Worm (Caenorhabditis elegans) whole organism, L2 larva: ENCODE measurements around the gene K09F5.6.

Experiments used
- C34F6.9 ChIP-seq: fragments of 150-350 bp; optimal IDR thresholded peaks from 2 replicates; lab custom pipeline; 2014; ENCODE audit warnings: missing biosample characterization, missing genetic modification characterization
- F13H6.1 ChIP-seq: sonication (generic microtip); optimal IDR thresholded peaks from 2 replicates; lab custom pipeline; 2016; ENCODE audit warnings: missing genetic modification characterization, missing compliant biosample characterization
- R02D3.7 ChIP-seq: fragments of 150-350 bp; optimal IDR thresholded peaks from 2 replicates; lab custom pipeline; 2014; ENCODE audit warnings: missing biosample characterization, missing genetic modification characterization
- ZK546.5 ChIP-seq: sonication (generic microtip); optimal IDR thresholded peaks from 2 replicates; lab custom pipeline; 2017; ENCODE audit warnings: missing biosample characterization, missing genetic modification characterization
- aly-2 ChIP-seq: fragments of 150-350 bp; optimal IDR thresholded peaks from 2 replicates; lab custom pipeline; 2014; ENCODE audit warnings: missing biosample characterization, missing genetic modification characterization
- crh-2 ChIP-seq: sonication (generic microtip); optimal IDR thresholded peaks from 2 replicates; lab custom pipeline; 2017; ENCODE audit warnings: missing biosample characterization, missing genetic modification characterization
- egl-27 ChIP-seq: sonication (generic microtip); optimal IDR thresholded peaks from 3 replicates; lab custom pipeline; 2017; ENCODE audit warnings: missing biosample characterization, missing genetic modification reagents, missing genetic modification characterization
- fos-1 ChIP-seq: fragments of 150-350 bp; optimal IDR thresholded peaks from 2 replicates; lab custom pipeline; 2014; ENCODE audit warnings: missing biosample characterization, missing genetic modification characterization
- lin-13 ChIP-seq: fragments of 150-350 bp; optimal IDR thresholded peaks from 2 replicates; lab custom pipeline; 2014; ENCODE audit warnings: missing biosample characterization, missing genetic modification reagents, missing genetic modification characterization
- lin-39 ChIP-seq: fragments of 150-350 bp; optimal IDR thresholded peaks from 2 replicates; lab custom pipeline; 2014; ENCODE audit warnings: missing biosample characterization, missing genetic modification reagents, missing genetic modification characterization
- lsy-2 ChIP-seq, 2 experiments: fragments of 150-350 bp in 1 of 2; sonication (generic microtip) in 1 of 2; optimal IDR thresholded peaks; 2 replicates each; lab custom pipeline; 2014 to 2017; ENCODE audit warnings: missing biosample characterization in 2 of 2, missing genetic modification characterization in 2 of 2
- mab-5 ChIP-seq: fragments of 150-350 bp; optimal IDR thresholded peaks from 2 replicates; lab custom pipeline; 2014; ENCODE audit warnings: missing biosample characterization, missing genetic modification characterization
- mbf-1 ChIP-seq: sonication (generic microtip); optimal IDR thresholded peaks from 2 replicates; lab custom pipeline; 2017; ENCODE audit warnings: missing biosample characterization, missing genetic modification characterization
- mdl-1 ChIP-seq, 2 experiments: fragments of 150-350 bp in 1 of 2; sonication (generic microtip) in 1 of 2; optimal IDR thresholded peaks; 2 replicates each; lab custom pipeline; 2017; ENCODE audit warnings: missing biosample characterization in 2 of 2, missing genetic modification characterization in 2 of 2
- nhr-11 ChIP-seq: fragments of 150-350 bp; optimal IDR thresholded peaks from 2 replicates; lab custom pipeline; 2014; ENCODE audit warnings: missing biosample characterization, missing genetic modification characterization
- nhr-12 ChIP-seq: fragments of 150-350 bp; optimal IDR thresholded peaks from 2 replicates; lab custom pipeline; 2014; ENCODE audit warnings: missing biosample characterization, missing genetic modification characterization
- nhr-129 ChIP-seq: fragments of 150-350 bp; optimal IDR thresholded peaks from 2 replicates; lab custom pipeline; 2014; ENCODE audit warnings: missing biosample characterization, missing genetic modification characterization
- nhr-21 ChIP-seq: fragments of 150-350 bp; optimal IDR thresholded peaks from 2 replicates; lab custom pipeline; 2014; ENCODE audit warnings: missing biosample characterization, missing genetic modification characterization
- nhr-237 ChIP-seq: fragments of 150-350 bp; optimal IDR thresholded peaks from 2 replicates; lab custom pipeline; 2014; ENCODE audit warnings: missing biosample characterization, missing genetic modification characterization
- nhr-25 ChIP-seq: fragments of 150-350 bp; sonication (generic microtip); optimal IDR thresholded peaks from 3 replicates; lab custom pipeline; 2014; ENCODE audit warnings: missing biosample characterization, missing genetic modification characterization
- nhr-6 ChIP-seq: fragments of 150-350 bp; optimal IDR thresholded peaks from 2 replicates; lab custom pipeline; 2014; ENCODE audit warnings: missing biosample characterization, missing genetic modification characterization
- nhr-77 ChIP-seq: fragments of 150-350 bp; optimal IDR thresholded peaks from 2 replicates; lab custom pipeline; 2014; ENCODE audit warnings: missing biosample characterization, missing genetic modification characterization
- peb-1 ChIP-seq: fragments of 150-350 bp; optimal IDR thresholded peaks from 2 replicates; lab custom pipeline; 2014; ENCODE audit warnings: missing biosample characterization, missing genetic modification characterization
- skn-1 ChIP-seq: sonication (generic microtip); optimal IDR thresholded peaks from 2 replicates; lab custom pipeline; 2017; ENCODE audit warnings: missing biosample characterization, missing genetic modification characterization
- sma-3 ChIP-seq: sonication (generic microtip); optimal IDR thresholded peaks from 2 replicates; lab custom pipeline; 2016; ENCODE audit warnings: missing genetic modification reagents, missing genetic modification characterization, missing compliant biosample characterization
- sma-9 ChIP-seq, 2 experiments: fragments of 150-350 bp in 1 of 2; sonication (generic microtip) in 1 of 2; optimal IDR thresholded peaks; 2 replicates each; lab custom pipeline; 2014 to 2016; ENCODE audit warnings: missing genetic modification characterization in 2 of 2, mild to moderate bottlenecking in 1 of 2, missing biosample characterization in 1 of 2, missing compliant biosample characterization in 1 of 2, missing genetic modification reagents in 1 of 2, moderate library complexity in 1 of 2
- snpc-4 ChIP-seq: fragments of 150-350 bp; optimal IDR thresholded peaks from 2 replicates; lab custom pipeline; 2014; ENCODE audit warnings: missing biosample characterization, missing genetic modification characterization
- unc-39 ChIP-seq: fragments of 150-350 bp; optimal IDR thresholded peaks from 2 replicates; lab custom pipeline; 2014; ENCODE audit warnings: missing biosample characterization, missing genetic modification characterization
- unc-55 ChIP-seq: fragments of 150-350 bp; sonication (generic microtip); optimal IDR thresholded peaks from 3 replicates; lab custom pipeline; 2014; ENCODE audit warnings: missing biosample characterization, missing genetic modification reagents, missing genetic modification characterization
- unc-62 ChIP-seq: fragments of 150-350 bp; optimal IDR thresholded peaks from 2 replicates; lab custom pipeline; 2014; ENCODE audit warnings: missing biosample characterization, missing genetic modification reagents, missing genetic modification characterization
- ztf-1 ChIP-seq: fragments of 200-800 bp; sonication (Bioruptor generic); conservative IDR thresholded peaks from 2 replicates; pipeline ENCODE4 v1.3.6; 2022; ENCODE audit warnings: missing genetic modification characterization, missing compliant biosample characterization
- ztf-11 ChIP-seq: sonication (generic microtip); optimal IDR thresholded peaks from 2 replicates; lab custom pipeline; 2017; ENCODE audit warnings: missing biosample characterization, missing genetic modification characterization

Gene K09F5.6

DNA sequence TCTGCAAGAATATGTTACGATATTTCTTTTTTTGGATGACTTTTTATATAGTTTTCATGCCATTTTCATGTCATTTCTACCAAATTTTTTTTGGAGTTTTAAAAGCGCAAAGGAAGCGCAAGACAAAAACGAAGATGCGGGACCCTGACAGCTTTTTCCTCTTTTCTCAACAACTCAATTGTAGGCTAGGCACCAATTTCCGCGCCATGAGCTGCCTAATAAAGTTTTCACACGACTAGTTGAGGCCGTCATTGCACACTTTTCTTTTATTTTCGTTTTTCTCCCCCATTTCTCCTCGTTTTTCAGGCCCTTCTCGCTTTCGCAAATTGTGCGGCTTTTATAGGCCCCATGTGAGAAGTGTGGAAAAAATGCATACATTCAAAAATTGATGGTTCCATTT, 39.2 kb upstream of the K09F5.6 start:
- TF ChIP-seq nhr-77 (tag; lab: Kevin White, UChicago) (no peak), snpc-4 (tag; lab: Kevin White, UChicago) (no peak), skn-1 (tag; lab: Kevin White, UChicago) (no peak), crh-2 (no peak), nhr-21 (no peak), nhr-12 (tag; lab: Kevin White, UChicago) (no peak), nhr-6 (tag; lab: Kevin White, UChicago) (no peak)

DNA sequence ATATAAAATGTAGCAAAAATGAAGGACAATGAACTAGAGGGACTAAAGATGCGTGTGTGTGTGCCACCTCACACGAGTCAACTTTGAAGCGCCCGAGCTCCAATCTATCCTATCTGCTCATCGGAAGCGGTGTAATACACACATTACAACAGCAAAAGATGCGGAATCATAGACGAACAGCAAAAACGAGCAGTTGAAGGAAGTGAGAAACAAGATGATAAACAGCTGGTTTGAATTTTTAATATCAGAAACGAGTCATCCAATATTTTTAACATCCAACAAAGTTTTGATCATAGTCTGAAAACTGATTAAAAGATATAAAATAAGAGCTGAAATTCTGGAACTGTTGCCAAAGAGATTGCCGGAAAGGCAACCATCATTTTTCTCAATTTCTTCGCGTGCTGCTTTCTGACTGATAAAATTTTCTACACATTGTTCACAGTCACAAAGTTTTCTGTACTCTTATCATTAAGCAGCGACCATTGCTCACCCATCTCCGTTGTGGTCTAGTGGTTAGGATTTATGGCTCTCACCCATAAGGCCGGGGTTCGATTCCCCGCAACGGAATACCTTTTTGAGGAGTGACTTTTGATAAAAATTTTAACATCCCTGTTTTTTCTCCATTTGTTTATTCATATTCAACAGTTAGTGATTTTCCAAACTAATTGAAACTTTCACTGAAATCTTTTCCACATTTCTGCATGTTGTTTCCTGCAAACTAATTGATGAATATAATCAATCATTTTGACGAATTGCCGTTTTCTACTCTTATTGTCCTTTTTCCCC, 38.3 kb upstream of the K09F5.6 start, which contains the start of gene stn-2:
TSS of gene stn-2 (minus strand) at position 75 of the 786 bp plus-strand sequence.
- TF ChIP-seq nhr-237 (tag; lab: Kevin White, UChicago) (no peak), unc-55 (GFP tag; lab: Kevin White, UChicago) (peak; percentile 14), fos-1 (peak; percentile 19), nhr-129 (tag; lab: Kevin White, UChicago) (no peak), mbf-1 (no peak), sma-9 (GFP tag; optimal IDR thresholded peaks at IDR 0.05; lab: Kevin White, UChicago) (peak; percentile 31), sma-9 (tag; optimal IDR thresholded peaks at IDR 0.05; lab: Kevin White, UChicago) (no peak), sma-3 (GFP tag; lab: Kevin White, UChicago) (no peak), R02D3.7 (tag; lab: Kevin White, UChicago) (no peak), nhr-25 (tag; lab: Kevin White, UChicago) (no peak), unc-39 (tag; lab: Kevin White, UChicago) (no peak), nhr-12 (tag; lab: Kevin White, UChicago) (no peak), ztf-11 (no peak)

- no peak for TF ChIP-seq egl-27 (tag; lab: Kevin White, UChicago)
- peak; percentile 24 for TF ChIP-seq sma-9 (GFP tag; optimal IDR thresholded peaks at IDR 0.05; lab: Kevin White, UChicago)
- no peak for TF ChIP-seq sma-9 (tag; optimal IDR thresholded peaks at IDR 0.05; lab: Kevin White, UChicago)
- TF ChIP-seq unc-55 (GFP tag; lab: Kevin White, UChicago), result peak; percentile 79
- peak; percentile 32 for TF ChIP-seq F13H6.1 (tag; lab: Kevin White, UChicago)
- TF ChIP-seq aly-2 (tag; lab: Kevin White, UChicago), result no peak
- TF ChIP-seq peb-1 (tag; lab: Kevin White, UChicago), result no peak
- peak; percentile 21 for TF ChIP-seq lin-39
- TF ChIP-seq nhr-6 (tag; lab: Kevin White, UChicago), result peak; percentile 42
- TF ChIP-seq crh-2, result peak; percentile 54
- no peak for TF ChIP-seq ZK546.5
- peak; percentile 67 for TF ChIP-seq nhr-129 (tag; lab: Kevin White, UChicago)
- peak; percentile 38 for TF ChIP-seq mab-5 (tag; lab: Kevin White, UChicago)
- peak in 1 of 2 experiments; percentile 28 for TF ChIP-seq mdl-1 (tag; optimal IDR thresholded peaks at IDR 0.05; lab: Kevin White, UChicago)
- TF ChIP-seq C34F6.9 (tag; lab: Kevin White, UChicago), result peak; percentile 60
- TF ChIP-seq R02D3.7 (tag; lab: Kevin White, UChicago), result no peak
- TF ChIP-seq lsy-2 (tag; optimal IDR thresholded peaks at IDR 0.05; lab: Kevin White, UChicago), result peak in 1 of 2 experiments; percentile 62
- peak; percentile 18 for TF ChIP-seq lin-13 (GFP tag; lab: Kevin White, UChicago)
- TF ChIP-seq nhr-12 (tag; lab: Kevin White, UChicago), result no peak
- no peak for TF ChIP-seq unc-62 (GFP tag; lab: Kevin White, UChicago)
Observed at ce11 chrX:7681965-7682946, 36.8 kb upstream of the K09F5.6 start, which contains the start of gene unc-18. unc-18 (plus strand) TSS chrX:7682896.

DNA sequence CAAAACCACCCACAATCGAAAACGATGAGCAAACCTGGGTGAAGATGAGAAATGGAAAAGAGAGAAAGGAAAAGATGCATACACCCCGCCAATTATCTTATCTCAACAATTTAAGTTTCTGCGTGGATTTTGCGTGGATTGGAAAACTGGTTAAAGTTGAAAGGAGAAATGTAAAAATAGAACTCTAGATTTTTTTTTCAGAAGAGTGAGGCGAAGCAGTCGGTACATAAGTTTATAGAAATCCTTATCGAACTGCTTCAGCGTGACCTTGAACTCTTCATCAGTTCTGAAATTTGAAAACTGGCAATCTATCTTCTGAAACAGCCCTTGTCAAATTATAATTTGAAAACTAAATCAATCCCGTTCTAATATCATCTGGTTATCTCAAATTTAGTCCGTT, 30.0 kb upstream of the K09F5.6 start, which contains the start of gene clik-2:
TSS of gene clik-2 (minus strand) at position 101 of the 400 bp plus-strand sequence.
- TF ChIP-seq nhr-25 (tag; lab: Kevin White, UChicago) (no peak), skn-1 (tag; lab: Kevin White, UChicago) (no peak), snpc-4 (tag; lab: Kevin White, UChicago) (no peak), aly-2 (tag; lab: Kevin White, UChicago) (no peak), mbf-1 (no peak), lin-13 (GFP tag; lab: Kevin White, UChicago) (no peak), mab-5 (tag; lab: Kevin White, UChicago) (no peak), unc-62 (GFP tag; lab: Kevin White, UChicago) (no peak), nhr-21 (no peak), nhr-129 (tag; lab: Kevin White, UChicago) (no peak), ztf-1 (GFP tag; lab: Robert Waterston, UW) (no peak), nhr-11 (tag; lab: Kevin White, UChicago) (no peak)
